Worm (Caenorhabditis elegans) whole organism, L2 larva: ENCODE data around the gene T10B5.8.

Experiments used
- alr-1 ChIP-seq: fragments of 150-350 bp; optimal IDR thresholded peaks from 2 replicates; lab custom pipeline; 2014; ENCODE audit warnings: missing biosample characterization, missing genetic modification characterization
- lin-13 ChIP-seq: fragments of 150-350 bp; optimal IDR thresholded peaks from 2 replicates; lab custom pipeline; 2014; ENCODE audit warnings: missing biosample characterization, missing genetic modification reagents, missing genetic modification characterization
- unc-62 ChIP-seq: fragments of 150-350 bp; optimal IDR thresholded peaks from 2 replicates; lab custom pipeline; 2014; ENCODE audit warnings: missing biosample characterization, missing genetic modification reagents, missing genetic modification characterization

DNA sequence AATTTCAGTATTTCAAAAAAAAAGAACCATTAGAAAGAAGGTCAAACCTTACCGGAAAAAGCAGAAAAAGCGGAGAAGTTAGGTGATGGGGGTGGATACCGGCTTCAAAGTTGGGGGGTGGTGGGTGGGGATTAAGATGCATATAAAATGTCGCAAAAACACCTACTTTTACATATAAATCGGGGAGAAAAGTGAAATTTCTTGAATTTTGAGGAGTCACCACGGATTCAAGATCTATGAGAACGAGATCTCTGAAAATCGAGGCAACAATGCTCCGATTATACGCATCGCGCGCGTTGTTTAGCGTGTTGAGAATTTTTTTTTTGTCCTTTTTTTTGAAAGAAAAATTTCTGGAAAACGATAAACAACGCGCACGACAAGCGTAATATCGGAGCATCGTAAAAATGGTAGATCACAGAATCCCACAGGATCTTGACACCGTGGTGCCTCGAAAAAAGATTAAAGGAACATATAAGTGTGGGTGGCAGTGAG lies 33.7 kb downstream of the T10B5.8 start:
- TF ChIP-seq alr-1 (tag; lab: Kevin White, UChicago): no peak
- TF ChIP-seq lin-13: no peak
- no peak for TF ChIP-seq unc-62 (GFP tag; lab: Kevin White, UChicago)
